Fruit fly (Drosophila melanogaster): ENCODE results near the gene Ge-1.

Ge-1 gene

DNA sequence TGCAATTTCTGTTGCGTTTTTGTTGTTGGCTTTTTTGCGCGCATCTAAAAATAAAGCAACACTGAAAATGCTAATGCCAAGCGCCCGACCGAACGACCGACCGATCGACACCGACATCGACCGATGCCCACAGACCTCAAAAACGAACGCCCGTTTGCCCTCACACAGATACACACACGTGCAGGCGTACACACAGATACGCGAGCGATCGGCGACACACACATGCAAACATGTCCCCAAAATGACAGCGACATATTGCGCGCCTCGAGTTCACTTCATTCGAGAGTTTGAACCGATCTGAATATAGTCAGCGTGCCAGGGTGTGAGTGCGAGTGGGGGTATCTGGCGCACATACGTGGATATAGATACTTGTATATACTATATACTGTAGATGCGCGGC is 39.5 kb downstream of the Ge-1 start:
- TF ChIP-seq CG8478 (optimal IDR thresholded peaks at IDR 0.05) (no peak), CTCF (optimal IDR thresholded peaks at IDR 0.05) (no peak)

DNA sequence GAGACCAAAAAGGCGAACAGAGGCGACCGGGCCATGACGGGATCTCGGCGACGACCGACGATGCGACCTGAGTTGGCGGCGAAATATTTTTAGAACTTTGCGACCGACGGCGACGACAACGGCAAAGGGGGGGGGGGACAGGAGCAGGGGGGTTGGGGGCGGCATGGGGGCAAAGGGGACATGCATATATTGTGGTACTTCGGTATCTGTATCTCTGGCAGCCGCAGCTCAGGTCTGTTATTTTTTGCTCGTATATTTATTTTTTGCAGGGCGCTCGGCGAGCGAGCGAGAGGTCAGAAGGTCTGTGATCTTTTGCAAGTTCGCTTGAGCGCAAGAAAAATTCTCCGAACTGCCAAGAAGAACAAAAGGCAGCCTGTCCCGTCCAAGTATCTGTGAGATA is 41.5 kb downstream of the Ge-1 start:
- TF ChIP-seq CG8478 (optimal IDR thresholded peaks at IDR 0.05), result no peak
- no peak for TF ChIP-seq CTCF (optimal IDR thresholded peaks at IDR 0.05)

dm6 chr2L:11058111-11058665 is 42.5 kb downstream of the Ge-1 start:
- TF ChIP-seq CG8478 (optimal IDR thresholded peaks at IDR 0.05), result no peak

DNA sequence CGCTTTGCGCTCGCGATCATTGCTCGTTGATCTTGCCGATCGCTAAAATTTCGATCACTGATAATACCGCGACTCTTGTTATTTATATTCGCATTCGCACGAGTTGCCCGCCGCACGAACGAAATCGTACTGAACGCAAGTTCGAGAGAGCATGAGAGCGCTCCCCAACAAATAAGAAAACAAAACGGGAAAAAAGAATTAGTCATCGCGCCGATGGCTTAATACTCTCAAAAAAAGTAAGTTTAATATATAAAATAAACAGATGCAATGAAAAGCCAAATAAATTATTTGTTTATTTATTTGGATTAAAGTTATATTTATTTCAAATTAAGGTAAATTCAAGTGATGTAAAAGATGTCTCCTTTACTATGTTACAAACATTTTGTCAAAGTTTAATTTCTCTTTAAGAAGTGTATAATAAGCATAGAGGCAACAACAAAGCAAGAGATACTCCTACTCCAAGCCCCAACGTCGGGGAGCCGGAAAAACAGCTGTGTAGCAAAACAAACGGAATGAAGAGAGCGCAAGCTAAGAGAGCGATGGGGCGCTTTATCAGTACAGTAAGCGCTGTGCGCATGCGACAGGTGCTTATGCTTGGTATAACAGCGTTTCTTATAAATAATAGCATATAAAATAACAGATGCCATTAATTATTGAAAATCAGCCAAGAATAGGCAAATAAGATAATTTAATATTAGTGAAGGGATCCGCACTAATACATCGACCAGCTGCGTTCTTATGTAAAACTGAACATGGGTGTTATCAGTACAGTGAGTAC is 43.2 kb downstream of the Ge-1 start:
- TF ChIP-seq CTCF (optimal IDR thresholded peaks at IDR 0.05) (no peak), CG8478 (optimal IDR thresholded peaks at IDR 0.05) (no peak)

DNA sequence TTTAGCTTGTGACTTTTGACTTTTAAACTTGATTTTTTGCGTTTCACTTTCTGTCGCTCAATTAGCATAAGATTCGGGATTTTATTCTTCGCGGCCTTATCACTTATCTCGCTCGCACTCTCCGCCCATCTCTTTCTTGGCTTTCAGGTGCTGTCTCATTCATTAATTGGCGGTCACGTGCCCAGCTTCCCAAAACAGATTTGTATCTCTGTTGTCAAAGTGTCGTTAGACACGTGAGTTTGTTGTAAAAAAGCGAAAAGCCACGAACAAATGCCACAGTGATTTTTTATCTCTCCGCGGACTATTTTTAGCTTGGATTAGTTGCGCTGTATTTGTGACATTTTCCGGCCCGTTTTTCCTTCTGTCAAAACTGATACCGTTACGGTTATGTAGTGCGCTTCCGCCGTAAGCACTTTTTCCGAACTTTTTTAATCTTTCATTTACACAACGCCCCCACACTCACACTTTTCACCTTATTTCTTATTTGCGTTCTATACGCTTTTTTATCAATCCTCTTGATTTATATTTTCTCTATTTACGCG is 43.8 kb downstream of the Ge-1 start:
- no peak for TF ChIP-seq CG8478 (optimal IDR thresholded peaks at IDR 0.05)
- no peak for TF ChIP-seq CTCF (optimal IDR thresholded peaks at IDR 0.05)

DNA sequence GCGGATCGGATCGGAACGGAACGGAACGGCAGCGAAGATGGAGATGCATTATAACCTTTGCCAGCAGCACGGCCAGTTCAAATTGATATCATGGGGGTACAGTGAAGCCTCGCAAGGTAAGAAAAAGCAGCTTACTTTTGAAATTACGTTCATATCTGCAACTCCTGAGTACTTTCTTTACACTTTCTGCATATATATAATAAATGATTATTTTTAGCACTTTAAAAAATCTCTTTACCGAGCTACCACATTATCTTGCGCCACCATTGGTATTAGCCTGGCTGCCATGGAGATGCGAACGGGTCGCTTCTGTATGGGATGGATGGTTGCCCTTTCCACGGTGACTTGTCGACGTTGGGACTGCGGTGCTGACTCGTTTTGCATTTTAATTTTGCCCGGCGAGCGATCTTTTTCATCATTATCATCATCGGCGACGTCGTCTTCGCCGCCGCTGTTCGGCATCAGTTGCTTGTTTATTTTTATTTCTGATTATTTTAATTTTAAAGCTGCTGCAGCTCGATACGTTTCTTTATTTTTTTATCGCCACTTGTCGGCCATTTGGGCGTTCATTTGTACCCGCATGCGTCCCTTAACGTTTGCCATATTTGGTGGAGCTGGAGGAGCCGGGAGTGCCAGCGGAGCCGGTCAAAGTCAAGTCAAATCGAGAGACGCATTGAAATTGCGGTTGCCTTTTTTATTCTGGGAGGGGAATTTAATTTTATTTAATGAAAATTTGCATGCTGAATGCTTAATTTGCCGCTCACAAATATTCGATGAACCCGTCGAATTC is 47.5 kb downstream of the Ge-1 start:
- TF ChIP-seq CTCF (optimal IDR thresholded peaks at IDR 0.05) (no peak), CG8478 (optimal IDR thresholded peaks at IDR 0.05) (no peak)

- TF ChIP-seq CTCF (optimal IDR thresholded peaks at IDR 0.05) (no peak), CG8478 (optimal IDR thresholded peaks at IDR 0.05) (no peak)
These were observed 48.2 kb downstream of the Ge-1 start for dm6 chr2L:11052493-11052788.

dm6 chr2L:11051644-11052492 is 48.8 kb downstream of the Ge-1 start:
- TF ChIP-seq CG8478 (optimal IDR thresholded peaks at IDR 0.05) (no peak), CTCF (optimal IDR thresholded peaks at IDR 0.05) (no peak)

DNA sequence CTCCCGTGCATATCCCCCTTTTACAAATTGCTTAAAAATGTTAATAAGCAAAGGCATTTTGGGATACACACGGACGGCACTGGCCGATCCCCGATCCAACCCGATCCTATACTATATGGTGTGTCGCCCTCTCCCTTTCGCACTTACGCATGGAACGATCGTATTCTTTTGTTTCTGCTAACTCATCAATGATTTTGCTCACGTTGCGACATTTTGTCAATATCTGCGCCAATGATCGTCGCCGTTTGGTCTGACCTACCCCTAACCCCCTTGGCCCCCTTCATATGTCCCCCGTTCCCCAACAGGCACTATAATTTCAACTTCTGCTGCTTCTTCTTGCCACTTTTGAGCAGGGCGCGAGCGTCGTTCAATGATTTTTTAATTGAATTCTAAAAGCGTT is 51.0 kb downstream of the Ge-1 start:
- TF ChIP-seq CG8478 (optimal IDR thresholded peaks at IDR 0.05) (no peak), CTCF (optimal IDR thresholded peaks at IDR 0.05) (no peak)

dm6 chr2L:11048307-11048706 is 52.4 kb downstream of the Ge-1 start:
- no peak for TF ChIP-seq CTCF (optimal IDR thresholded peaks at IDR 0.05)
- no peak for TF ChIP-seq CG8478 (optimal IDR thresholded peaks at IDR 0.05)

DNA sequence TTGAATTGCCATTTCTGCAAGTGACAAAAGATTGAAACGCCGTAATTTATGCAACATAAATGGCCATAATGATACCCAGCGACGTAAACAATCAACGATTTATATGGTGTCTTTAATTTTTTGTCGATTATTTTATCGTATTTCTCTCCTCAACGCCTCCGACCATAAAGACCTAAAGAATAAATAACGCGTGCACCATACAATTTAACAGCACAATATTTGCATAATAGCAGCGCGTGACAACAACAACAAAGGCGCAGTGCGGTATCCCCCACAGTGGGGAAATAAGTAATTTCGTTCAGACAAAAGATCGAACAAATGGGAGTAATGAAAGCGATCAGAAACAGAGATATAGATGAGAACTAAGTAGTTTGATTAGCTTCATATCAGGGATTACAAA is 54.6 kb downstream of the Ge-1 start:
- TF ChIP-seq CG8478 (optimal IDR thresholded peaks at IDR 0.05), result no peak
- TF ChIP-seq CTCF (optimal IDR thresholded peaks at IDR 0.05), result no peak

- TF ChIP-seq CTCF (optimal IDR thresholded peaks at IDR 0.05) (no peak), CG8478 (optimal IDR thresholded peaks at IDR 0.05) (no peak)
These were observed 55.2 kb downstream of the Ge-1 start for dm6 chr2L:11045467-11045914.
